Worm (Caenorhabditis elegans): ENCODE measurements around the gene cox-16.

The cox-16 gene

ce11 chrV:5536240-5536811 is at the start of gene cox-16, which contains the start of gene syp-2:
Gene cox-16 (minus strand): TSS chrV:5536243.
Gene syp-2 (plus strand): TSS chrV:5536487.
- no peak for TF ChIP-seq eor-1 (tag; optimal IDR thresholded peaks at IDR 0.05)
- peak; percentile 23 for TF ChIP-seq pha-4 (tag; optimal IDR thresholded peaks at IDR 0.05)
- peak; percentile 2 for TF ChIP-seq lin-15B (tag; optimal IDR thresholded peaks at IDR 0.05)
- no peak for TF ChIP-seq skn-1 (tag; optimal IDR thresholded peaks at IDR 0.05)
- peak; percentile 9 for TF ChIP-seq lin-39 (tag; optimal IDR thresholded peaks at IDR 0.05)

- no peak for TF ChIP-seq skn-1 (tag; optimal IDR thresholded peaks at IDR 0.05)
- no peak for TF ChIP-seq fkh-2 (tag; optimal IDR thresholded peaks at IDR 0.05)
- TF ChIP-seq unc-62 (GFP tag; optimal IDR thresholded peaks at IDR 0.05) = no peak
- no peak for TF ChIP-seq nhr-28 (tag; optimal IDR thresholded peaks at IDR 0.05)
- TF ChIP-seq nhr-77 (tag; optimal IDR thresholded peaks at IDR 0.05) = no peak
- TF ChIP-seq ztf-11 (tag; optimal IDR thresholded peaks at IDR 0.05) = no peak
- no peak for TF ChIP-seq snpc-4 (tag; optimal IDR thresholded peaks at IDR 0.05)
- TF ChIP-seq egl-5 (tag; optimal IDR thresholded peaks at IDR 0.05) = no peak
Measured at ce11 chrV:5584833-5585232, 48.8 kb upstream of the cox-16 start, which contains the start of gene CD4.11. Gene CD4.11 (plus strand): TSS chrV:5585133.

- no peak for TF ChIP-seq nhr-67 (tag; optimal IDR thresholded peaks at IDR 0.05)
- no peak for TF ChIP-seq nhr-12 (tag; optimal IDR thresholded peaks at IDR 0.05)
- no peak for TF ChIP-seq elt-3 (tag; optimal IDR thresholded peaks at IDR 0.05)
- TF ChIP-seq mdl-1 (tag; optimal IDR thresholded peaks at IDR 0.05) = no peak
- no peak for TF ChIP-seq hmg-11 (tag; optimal IDR thresholded peaks at IDR 0.05)
- TF ChIP-seq snpc-4 (tag; optimal IDR thresholded peaks at IDR 0.05) = peak; percentile 15
- TF ChIP-seq ceh-16 (tag; optimal IDR thresholded peaks at IDR 0.05) = no peak
- no peak for TF ChIP-seq fos-1 (tag; optimal IDR thresholded peaks at IDR 0.05)
- no peak for TF ChIP-seq nhr-237 (tag; optimal IDR thresholded peaks at IDR 0.05)
- TF ChIP-seq R02D3.7 (tag; optimal IDR thresholded peaks at IDR 0.05) = no peak
- TF ChIP-seq nfya-1 (tag; optimal IDR thresholded peaks at IDR 0.05; ENCODE audit: insufficient read depth) = peak; percentile 79
- peak; percentile 46 for TF ChIP-seq pha-4 (tag; optimal IDR thresholded peaks at IDR 0.05)
- no peak for TF ChIP-seq lsy-12 (tag; optimal IDR thresholded peaks at IDR 0.05)
- TF ChIP-seq nhr-77 (tag; optimal IDR thresholded peaks at IDR 0.05) = no peak
- no peak for TF ChIP-seq ceh-9 (tag; optimal IDR thresholded peaks at IDR 0.05)
- TF ChIP-seq aly-2 (tag; optimal IDR thresholded peaks at IDR 0.05) = no peak
- no peak for TF ChIP-seq nhr-76 (tag; optimal IDR thresholded peaks at IDR 0.05)
- TF ChIP-seq unc-39 (tag; optimal IDR thresholded peaks at IDR 0.05) = no peak
- TF ChIP-seq lin-15B (tag; optimal IDR thresholded peaks at IDR 0.05) = peak; percentile 29
- TF ChIP-seq egl-5 (tag; optimal IDR thresholded peaks at IDR 0.05) = peak; percentile 23
- no peak for TF ChIP-seq unc-62 (GFP tag; optimal IDR thresholded peaks at IDR 0.05)
- TF ChIP-seq skn-1 (tag; optimal IDR thresholded peaks at IDR 0.05) = peak; percentile 72
- TF ChIP-seq mml-1 (tag; optimal IDR thresholded peaks at IDR 0.05) = no peak
Measured at ce11 chrV:5584293-5584776, 48.3 kb upstream of the cox-16 start, which contains the start of gene pas-6. Gene pas-6 (minus strand): TSS chrV:5584343.

ce11 chrV:5582860-5583259 is 46.8 kb upstream of the cox-16 start:
- TF ChIP-seq elt-1 (tag; optimal IDR thresholded peaks at IDR 0.05) = no peak
- TF ChIP-seq aly-2 (tag; optimal IDR thresholded peaks at IDR 0.05) = no peak
- TF ChIP-seq pqm-1 (tag; optimal IDR thresholded peaks at IDR 0.05) = no peak
- no peak for TF ChIP-seq nhr-237 (tag; optimal IDR thresholded peaks at IDR 0.05)
- TF ChIP-seq ama-1 (optimal IDR thresholded peaks at IDR 0.05) = peak; percentile 46
- TF ChIP-seq nhr-43 (tag; optimal IDR thresholded peaks at IDR 0.05; ENCODE audit: poor library complexity, severe bottlenecking) = no peak
- TF ChIP-seq fkh-2 (tag; optimal IDR thresholded peaks at IDR 0.05) = no peak
- TF ChIP-seq nhr-25 (tag; optimal IDR thresholded peaks at IDR 0.05) = no peak
- peak; percentile 9 for TF ChIP-seq nfya-1 (tag; optimal IDR thresholded peaks at IDR 0.05; ENCODE audit: insufficient read depth)
- TF ChIP-seq hmg-11 (tag; optimal IDR thresholded peaks at IDR 0.05) = no peak
- no peak for TF ChIP-seq skn-1 (tag; optimal IDR thresholded peaks at IDR 0.05)
- TF ChIP-seq ceh-9 (tag; optimal IDR thresholded peaks at IDR 0.05) = no peak
- no peak for TF ChIP-seq unc-62 (GFP tag; optimal IDR thresholded peaks at IDR 0.05)
- no peak for TF ChIP-seq nhr-76 (tag; optimal IDR thresholded peaks at IDR 0.05)
- peak; percentile 71 for TF ChIP-seq lin-39 (tag; optimal IDR thresholded peaks at IDR 0.05)
- TF ChIP-seq jun-1 (tag; optimal IDR thresholded peaks at IDR 0.05) = no peak
- TF ChIP-seq fkh-10 (GFP tag; optimal IDR thresholded peaks at IDR 0.05) = no peak
- no peak for TF ChIP-seq nhr-28 (tag; optimal IDR thresholded peaks at IDR 0.05)
- no peak for TF ChIP-seq ceh-28 (tag; optimal IDR thresholded peaks at IDR 0.05)
- no peak for TF ChIP-seq sea-2 (GFP tag; optimal IDR thresholded peaks at IDR 0.05)
- no peak for TF ChIP-seq daf-12 (tag; optimal IDR thresholded peaks at IDR 0.05)
- TF ChIP-seq nhr-11 (tag; optimal IDR thresholded peaks at IDR 0.05) = no peak
- TF ChIP-seq lin-15B (tag; optimal IDR thresholded peaks at IDR 0.05) = no peak
